Worm (Caenorhabditis elegans) whole organism, L2 larva: ENCODE results near the gene W02H3.3.

ENCODE experiments used
- F13H6.1 ChIP-seq: sonication (generic microtip); optimal IDR thresholded peaks from 2 replicates; lab custom pipeline; 2016; ENCODE audit warnings: missing genetic modification characterization, missing compliant biosample characterization
- fos-1 ChIP-seq: fragments of 150-350 bp; optimal IDR thresholded peaks from 2 replicates; lab custom pipeline; 2014; ENCODE audit warnings: missing biosample characterization, missing genetic modification characterization
- lsy-2 ChIP-seq, 2 experiments: fragments of 150-350 bp in 1 of 2; sonication (generic microtip) in 1 of 2; optimal IDR thresholded peaks; 2 replicates each; lab custom pipeline; 2014 to 2017; ENCODE audit warnings: missing biosample characterization in 2 of 2, missing genetic modification characterization in 2 of 2
- peb-1 ChIP-seq: fragments of 150-350 bp; optimal IDR thresholded peaks from 2 replicates; lab custom pipeline; 2014; ENCODE audit warnings: missing biosample characterization, missing genetic modification characterization
- snpc-4 ChIP-seq: fragments of 150-350 bp; optimal IDR thresholded peaks from 2 replicates; lab custom pipeline; 2014; ENCODE audit warnings: missing biosample characterization, missing genetic modification characterization
- unc-39 ChIP-seq: fragments of 150-350 bp; optimal IDR thresholded peaks from 2 replicates; lab custom pipeline; 2014; ENCODE audit warnings: missing biosample characterization, missing genetic modification characterization
- unc-55 ChIP-seq: fragments of 150-350 bp; sonication (generic microtip); optimal IDR thresholded peaks from 3 replicates; lab custom pipeline; 2014; ENCODE audit warnings: missing biosample characterization, missing genetic modification reagents, missing genetic modification characterization
- unc-62 ChIP-seq: fragments of 150-350 bp; optimal IDR thresholded peaks from 2 replicates; lab custom pipeline; 2014; ENCODE audit warnings: missing biosample characterization, missing genetic modification reagents, missing genetic modification characterization
- zag-1 ChIP-seq: fragments of 150-350 bp; optimal IDR thresholded peaks from 2 replicates; lab custom pipeline; 2014; ENCODE audit warnings: missing biosample characterization, missing genetic modification characterization

ce11 chrX:11134750-11135394 is 36.9 kb upstream of the W02H3.3 start:
- peak; percentile 64 for TF ChIP-seq unc-55 (GFP tag; lab: Kevin White, UChicago)
- TF ChIP-seq unc-39 = no peak
- TF ChIP-seq unc-62 (GFP tag; lab: Kevin White, UChicago) = no peak
- TF ChIP-seq F13H6.1 (tag; lab: Kevin White, UChicago) = no peak
- no peak for TF ChIP-seq lsy-2 (tag; optimal IDR thresholded peaks at IDR 0.05; lab: Kevin White, UChicago)
- TF ChIP-seq snpc-4 (tag; lab: Kevin White, UChicago) = no peak
- TF ChIP-seq fos-1 (tag; lab: Kevin White, UChicago) = no peak
- no peak for TF ChIP-seq zag-1 (tag; lab: Kevin White, UChicago)
- TF ChIP-seq peb-1 = no peak
